Worm (Caenorhabditis elegans) whole organism, L1 larva: ENCODE data around the gene dhrs-4.

Experiments used
- C16A3.4 ChIP-seq: fragments of 150-350 bp; optimal IDR thresholded peaks from 2 replicates; lab custom pipeline; 2014; ENCODE audit warnings: missing biosample characterization, missing genetic modification characterization
- F16B12.6 ChIP-seq: fragments of 150-350 bp; optimal IDR thresholded peaks from 2 replicates; lab custom pipeline; 2014; ENCODE audit warnings: missing biosample characterization, missing genetic modification characterization
- aha-1 ChIP-seq: fragments of 150-350 bp; optimal IDR thresholded peaks from 2 replicates; lab custom pipeline; 2014; ENCODE audit warnings: missing biosample characterization, missing genetic modification characterization
- ama-1 ChIP-seq: fragments of 150-350 bp; optimal IDR thresholded peaks from 2 replicates; lab custom pipeline; 2014
- blmp-1 ChIP-seq: fragments of 150-350 bp; optimal IDR thresholded peaks from 2 replicates; lab custom pipeline; 2014; ENCODE audit warnings: missing biosample characterization, missing genetic modification characterization
- ceh-63 ChIP-seq: fragments of 200-800 bp; sonication (Bioruptor generic); optimal IDR thresholded peaks from 2 replicates; lab custom pipeline; 2018; ENCODE audit warnings: mild to moderate bottlenecking, missing genetic modification characterization, missing compliant biosample characterization
- ceh-82 ChIP-seq, 3 experiments: fragments of 150-350 bp in 1 of 3; sonication (generic microtip) in 2 of 3; optimal IDR thresholded peaks; 2 replicates each; lab custom pipeline; 2014 to 2017; ENCODE audit warnings: missing biosample characterization in 3 of 3, missing genetic modification characterization in 3 of 3
- ceh-88 ChIP-seq: fragments of 200-800 bp; sonication (Bioruptor generic); IDR thresholded peaks from 2 replicates; pipeline ENCODE4 v1.3.6; 2022; ENCODE audit warnings: missing genetic modification characterization, missing compliant biosample characterization
- dpl-1 ChIP-seq, 3 experiments: fragments of 150-350 bp in 2 of 3; sonication (generic microtip) in 1 of 3; optimal IDR thresholded peaks; 2 replicates each; lab custom pipeline; 2014 to 2017; ENCODE audit warnings: missing biosample characterization in 3 of 3, missing genetic modification characterization in 3 of 3, missing genetic modification reagents in 3 of 3
- dsc-1 ChIP-seq: sonication (generic microtip); optimal IDR thresholded peaks from 2 replicates; lab custom pipeline; 2016; ENCODE audit warnings: mild to moderate bottlenecking, missing genetic modification characterization, missing compliant biosample characterization
- efl-1 ChIP-seq, 4 experiments: fragments of 150-350 bp; optimal IDR thresholded peaks in 3 of 4; peaks in 1 of 4; 1 replicate in 1 of 4; 2 replicates in 3 of 4; lab custom pipeline; 2014; ENCODE audit warnings: missing biosample characterization in 2 of 4, missing genetic modification characterization in 2 of 4, missing genetic modification reagents in 2 of 4
- egl-13 ChIP-seq: sonication (generic microtip); optimal IDR thresholded peaks from 2 replicates; lab custom pipeline; 2016; ENCODE audit warnings: missing genotype, missing genetic modification reagents, missing genetic modification characterization, missing compliant biosample characterization
- elt-2 ChIP-seq: sonication (generic microtip); optimal IDR thresholded peaks from 2 replicates; lab custom pipeline; 2016; ENCODE audit warnings: missing genetic modification characterization, mild to moderate bottlenecking, inconsistent platforms, missing compliant biosample characterization, missing genetic modification reagents
- elt-3 ChIP-seq, 6 experiments: fragments of 150-350 bp in 1 of 6; sonication (generic microtip); optimal IDR thresholded peaks; 2 replicates each; lab custom pipeline; 2017 to 2018; ENCODE audit warnings: missing biosample characterization in 6 of 6, missing genetic modification characterization in 6 of 6, inconsistent platforms in 1 of 6
- fkh-10 ChIP-seq: sonication (generic microtip); optimal IDR thresholded peaks from 2 replicates; lab custom pipeline; 2017; ENCODE audit warnings: missing biosample characterization, missing genetic modification reagents, missing genetic modification characterization
- fkh-8 ChIP-seq: sonication (generic microtip); optimal IDR thresholded peaks from 2 replicates; lab custom pipeline; 2016; ENCODE audit warnings: mild to moderate bottlenecking, missing genetic modification characterization, missing compliant biosample characterization
- irx-1 ChIP-seq: sonication (generic microtip); optimal IDR thresholded peaks from 2 replicates; lab custom pipeline; 2016; ENCODE audit warnings: missing genetic modification characterization, missing compliant biosample characterization
- isw-1 ChIP-seq: fragments of 200-800 bp; sonication (Bioruptor generic); IDR thresholded peaks from 2 replicates; pipeline ENCODE4 v1.3.6; 2022; ENCODE audit warnings: missing genetic modification characterization, missing compliant biosample characterization
- lin-14 ChIP-seq: fragments of 200-800 bp; sonication (Bioruptor generic); optimal IDR thresholded peaks from 2 replicates; lab custom pipeline; 2018; ENCODE audit warnings: mild to moderate bottlenecking, missing genetic modification characterization, moderate library complexity, missing compliant biosample characterization
- lin-15B ChIP-seq: fragments of 150-350 bp; sonication (generic microtip); optimal IDR thresholded peaks from 3 replicates; lab custom pipeline; 2014; ENCODE audit warnings: missing biosample characterization, missing genetic modification characterization
- lin-35 ChIP-seq, 2 experiments: fragments of 150-350 bp; optimal IDR thresholded peaks; 2 replicates each; lab custom pipeline; 2014; ENCODE audit warnings: missing biosample characterization in 2 of 2, missing genetic modification characterization in 2 of 2, missing genetic modification reagents in 2 of 2
- lin-39 ChIP-seq: fragments of 150-350 bp; optimal IDR thresholded peaks from 2 replicates; lab custom pipeline; 2014; ENCODE audit warnings: missing biosample characterization, missing genetic modification reagents, missing genetic modification characterization
- lsy-2 ChIP-seq, 2 experiments: fragments of 150-350 bp; optimal IDR thresholded peaks; 2 replicates each; lab custom pipeline; 2014; ENCODE audit warnings: missing biosample characterization in 2 of 2, missing genetic modification characterization in 2 of 2
- mab-9 ChIP-seq: fragments of 200-800 bp; sonication (Bioruptor generic); IDR thresholded peaks from 2 replicates; pipeline ENCODE4 v1.3.6; 2022; ENCODE audit warnings: missing genetic modification reagents, missing genetic modification characterization, missing compliant biosample characterization
- mdl-1 ChIP-seq, 2 experiments: fragments of 150-350 bp; optimal IDR thresholded peaks; 2 replicates each; lab custom pipeline; 2014 to 2017; ENCODE audit warnings: missing biosample characterization in 2 of 2, missing genetic modification characterization in 2 of 2, inconsistent platforms in 1 of 2
- mep-1 ChIP-seq: fragments of 150-350 bp; optimal IDR thresholded peaks from 2 replicates; lab custom pipeline; 2014; ENCODE audit warnings: missing biosample characterization, missing genetic modification characterization
- nhr-19 ChIP-seq: fragments of 200-800 bp; sonication (Bioruptor generic); conservative IDR thresholded peaks from 2 replicates; pipeline ENCODE4 v1.3.6; 2022; ENCODE audit warnings: missing genetic modification characterization, missing compliant biosample characterization
- nhr-20 ChIP-seq: sonication (generic microtip); optimal IDR thresholded peaks from 2 replicates; lab custom pipeline; 2016; ENCODE audit warnings: mild to moderate bottlenecking, missing genetic modification characterization, missing compliant biosample characterization
- nhr-28 ChIP-seq: fragments of 150-350 bp; optimal IDR thresholded peaks from 2 replicates; lab custom pipeline; 2014; ENCODE audit warnings: missing biosample characterization, missing genetic modification characterization
- nhr-47 ChIP-seq: sonication (generic microtip); optimal IDR thresholded peaks from 2 replicates; lab custom pipeline; 2016; ENCODE audit warnings: mild to moderate bottlenecking, missing genetic modification characterization, moderate library complexity, missing compliant biosample characterization
- nhr-71 ChIP-seq: sonication (generic microtip); optimal IDR thresholded peaks from 2 replicates; lab custom pipeline; 2016; ENCODE audit warnings: mild to moderate bottlenecking, missing genetic modification characterization, moderate library complexity, missing compliant biosample characterization
- nhr-85 ChIP-seq: sonication (generic microtip); peaks from one replicate; lab custom pipeline; 2016; ENCODE audit warnings: missing genetic modification characterization, inconsistent platforms, missing compliant biosample characterization
- nhr-90 ChIP-seq: sonication (generic microtip); optimal IDR thresholded peaks from 2 replicates; lab custom pipeline; 2016; ENCODE audit warnings: mild to moderate bottlenecking, missing genetic modification characterization, missing compliant biosample characterization; ENCODE audit not compliant: poor library complexity
- pax-3 ChIP-seq: fragments of 200-800 bp; sonication (Bioruptor generic); optimal IDR thresholded peaks from 2 replicates; lab custom pipeline; 2018; ENCODE audit warnings: mild to moderate bottlenecking, missing genetic modification characterization, moderate library complexity, missing compliant biosample characterization
- rnt-1 ChIP-seq: sonication (generic microtip); optimal IDR thresholded peaks from 2 replicates; lab custom pipeline; 2016; ENCODE audit warnings: mild to moderate bottlenecking, missing genetic modification characterization, moderate library complexity, missing compliant biosample characterization
- skn-1 ChIP-seq: fragments of 150-350 bp; optimal IDR thresholded peaks from 2 replicates; lab custom pipeline; 2014; ENCODE audit warnings: missing biosample characterization, missing genetic modification characterization
- snu-23 ChIP-seq: sonication (generic microtip); optimal IDR thresholded peaks from 2 replicates; lab custom pipeline; 2016; ENCODE audit warnings: missing genetic modification characterization, missing compliant biosample characterization
- swsn-7 ChIP-seq: sonication (generic microtip); optimal IDR thresholded peaks from 2 replicates; lab custom pipeline; 2016; ENCODE audit warnings: missing genetic modification characterization, missing compliant biosample characterization
- tbx-2 ChIP-seq: sonication (generic microtip); optimal IDR thresholded peaks from 2 replicates; lab custom pipeline; 2016; ENCODE audit warnings: missing genetic modification characterization, missing compliant biosample characterization
- unc-130 ChIP-seq: fragments of 150-350 bp; optimal IDR thresholded peaks from 2 replicates; lab custom pipeline; 2017; ENCODE audit warnings: missing biosample characterization, missing genetic modification characterization, inconsistent platforms
- unc-86 ChIP-seq: sonication (generic microtip); optimal IDR thresholded peaks from 2 replicates; lab custom pipeline; 2016; ENCODE audit warnings: missing genetic modification characterization, missing compliant biosample characterization
- vab-15 ChIP-seq: sonication (generic microtip); optimal IDR thresholded peaks from 2 replicates; lab custom pipeline; 2017; ENCODE audit warnings: missing genotype, mild to moderate bottlenecking, missing genetic modification characterization, missing compliant biosample characterization
- xbp-1 ChIP-seq: sonication (generic microtip); optimal IDR thresholded peaks from 2 replicates; lab custom pipeline; 2016; ENCODE audit warnings: missing genetic modification characterization, missing compliant biosample characterization
- zip-4 ChIP-seq: fragments of 200-800 bp; sonication (Bioruptor generic); optimal IDR thresholded peaks from 2 replicates; lab custom pipeline; 2018; ENCODE audit warnings: mild to moderate bottlenecking, missing genetic modification characterization, moderate library complexity, missing compliant biosample characterization
- ztf-4 ChIP-seq: fragments of 150-350 bp; optimal IDR thresholded peaks from 2 replicates; lab custom pipeline; 2014; ENCODE audit warnings: missing biosample characterization, missing genetic modification characterization

Gene dhrs-4

ce11 chrV:12967925-12968327 is 45.5 kb downstream of the dhrs-4 start, which contains the start of gene R186.8:
Gene R186.8, minus strand, starts transcription at chrV:12967982.
- peak; percentile 53 to 62 for TF ChIP-seq efl-1 (optimal IDR thresholded peaks at IDR 0.05; lab: Kevin White, UChicago)
- peak; percentile 42 to 95 for TF ChIP-seq efl-1 (GFP tag; optimal IDR thresholded peaks at IDR 0.05 in 1 of 2; lab: Kevin White, UChicago)
- TF ChIP-seq ceh-88, result peak; percentile 78
- peak; percentile 37 for TF ChIP-seq dsc-1
- TF ChIP-seq nhr-47 (tag; lab: Kevin White, UChicago), result peak; percentile 78
- peak; percentile 10 for TF ChIP-seq elt-2 (tag; lab: Kevin White, UChicago)
- peak; percentile 71 for TF ChIP-seq isw-1 (GFP tag; lab: Robert Waterston, UW)
- peak; percentile 90 for TF ChIP-seq nhr-85 (tag; lab: Kevin White, UChicago)
- TF ChIP-seq lin-35 (GFP tag; optimal IDR thresholded peaks at IDR 0.05; lab: Kevin White, UChicago), result peak; percentile 54 to 55
- TF ChIP-seq nhr-90, result peak; percentile 71
- TF ChIP-seq F16B12.6 (tag; lab: Kevin White, UChicago), result peak; percentile 78
- peak; percentile 17 for TF ChIP-seq unc-130 (tag; lab: Kevin White, UChicago)
- 0 out of 2 replicates have a peak, but pooled peaks have one; percentile 9 for TF ChIP-seq mab-9
- peak; percentile 5 for TF ChIP-seq unc-86 (tag; lab: Kevin White, UChicago)
- peak; percentile 16 for TF ChIP-seq egl-13 (tag; lab: Kevin White, UChicago)
- peak; percentile 85 for TF ChIP-seq nhr-19 (GFP tag; lab: Robert Waterston, UW)
- peak; percentile 20 for TF ChIP-seq zip-4 (GFP tag; lab: Kevin White, UChicago)
- TF ChIP-seq snu-23 (GFP tag; lab: Kevin White, UChicago), result peak; percentile 82
- TF ChIP-seq ztf-4 (tag; lab: Kevin White, UChicago), result peak; percentile 13
- peak; percentile 49 for TF ChIP-seq mep-1 (tag; lab: Kevin White, UChicago)
- TF ChIP-seq mdl-1 (tag; optimal IDR thresholded peaks at IDR 0.05; lab: Kevin White, UChicago), result peak in 1 of 2 experiments; percentile 24
- peak; percentile 24 for TF ChIP-seq fkh-10 (GFP tag; lab: Kevin White, UChicago)
- peak in 1 of 3 experiments; percentile 51 for TF ChIP-seq ceh-82 (tag; optimal IDR thresholded peaks at IDR 0.05; lab: Kevin White, UChicago)
- TF ChIP-seq elt-3 (tag; optimal IDR thresholded peaks at IDR 0.05; lab: Kevin White, UChicago), result peak in 1 of 6 experiments; percentile 28
- TF ChIP-seq tbx-2 (tag; lab: Kevin White, UChicago), result peak; percentile 70
- peak; percentile 72 to 91 for TF ChIP-seq lsy-2 (tag; optimal IDR thresholded peaks at IDR 0.05; lab: Kevin White, UChicago)
- peak; percentile 75 for TF ChIP-seq vab-15 (tag; lab: Kevin White, UChicago)
- peak; percentile 71 for TF ChIP-seq fkh-8 (tag; lab: Kevin White, UChicago)
- peak; percentile 67 for TF ChIP-seq swsn-7 (tag; lab: Kevin White, UChicago)
- TF ChIP-seq lin-15B, result peak; percentile 62
- peak; percentile 48 for TF ChIP-seq irx-1 (tag; lab: Kevin White, UChicago)
- TF ChIP-seq C16A3.4 (tag; lab: Kevin White, UChicago), result peak; percentile 33
- TF ChIP-seq lin-14 (GFP tag; lab: Kevin White, UChicago), result peak; percentile 80
- peak; percentile 76 for TF ChIP-seq xbp-1 (tag; lab: Kevin White, UChicago)
- peak; percentile 78 for TF ChIP-seq nhr-20 (tag; lab: Kevin White, UChicago)
- TF ChIP-seq rnt-1, result peak; percentile 49
- TF ChIP-seq pax-3, result peak; percentile 78
- peak; percentile 85 for TF ChIP-seq nhr-71 (tag; lab: Kevin White, UChicago)
- TF ChIP-seq dpl-1 (GFP tag; optimal IDR thresholded peaks at IDR 0.05; lab: Kevin White, UChicago), result peak; percentile 8 to 69 (median 58)
- TF ChIP-seq blmp-1 (tag; lab: Kevin White, UChicago), result peak; percentile 7
- TF ChIP-seq, all 84 proteins: peak for 39; not testable (repeated sequence) for 45

- TF ChIP-seq nhr-20 (tag; lab: Kevin White, UChicago) (no peak), elt-3 (tag; optimal IDR thresholded peaks at IDR 0.05; lab: Kevin White, UChicago) (no peak), nhr-90 (no peak), lin-39 (tag; lab: Kevin White, UChicago) (no peak), irx-1 (tag; lab: Kevin White, UChicago) (no peak), aha-1 (tag; lab: Kevin White, UChicago) (no peak), unc-130 (tag; lab: Kevin White, UChicago) (no peak), skn-1 (tag; lab: Kevin White, UChicago) (no peak), nhr-28 (tag; lab: Kevin White, UChicago) (no peak), xbp-1 (tag; lab: Kevin White, UChicago) (no peak), ceh-63 (GFP tag; lab: Kevin White, UChicago) (no peak), ama-1 (lab: Kevin White, UChicago) (no peak)
These were observed 46.1 kb downstream of the dhrs-4 start, which contains the start of gene lin-46 for ce11 chrV:12968555-12968954. Gene lin-46, plus strand, starts transcription at chrV:12968855.
